Fruit fly (Drosophila melanogaster) whole organism, embryonic: ENCODE data around the gene Nxf3.

Experiments
- CG12769 ChIP-seq: fragments of 200-800 bp; sonication (Bioruptor generic); optimal IDR thresholded peaks from 2 replicates; lab custom pipeline; 2019; ENCODE audit warnings: missing biosample characterization, mild to moderate bottlenecking, missing genetic modification characterization, moderate library complexity
- CG1602 ChIP-seq: fragments of 200-800 bp; sonication (Bioruptor generic); optimal IDR thresholded peaks from 3 replicates; lab custom pipeline; 2016; ENCODE audit warnings: missing biosample characterization, missing genetic modification characterization
- CG31224 ChIP-seq: fragments of 200-800 bp; sonication (Bioruptor generic); IDR thresholded peaks from 2 replicates; pipeline ENCODE4 v1.3.6; 2022; ENCODE audit warnings: missing biosample characterization, missing genetic modification characterization
- CG3847 ChIP-seq: fragments of 200-800 bp; sonication (Bioruptor generic); IDR thresholded peaks from 2 replicates; pipeline ENCODE4 v1.3.6; 2022; ENCODE audit warnings: missing biosample characterization, missing genetic modification characterization
- CG7372 ChIP-seq: fragments of 200-800 bp; sonication (Bioruptor generic); IDR thresholded peaks from 2 replicates; pipeline ENCODE4 v1.3.6; 2022; ENCODE audit warnings: missing biosample characterization, missing genetic modification characterization
- CG7839 ChIP-seq: fragments of 200-800 bp; sonication (Bioruptor generic); optimal IDR thresholded peaks from 3 replicates; lab custom pipeline; 2018; ENCODE audit warnings: missing biosample characterization, mild to moderate bottlenecking, missing genetic modification characterization, moderate library complexity
- CG7963 ChIP-seq: fragments of 200-800 bp; sonication (Bioruptor generic); IDR thresholded peaks from 3 replicates; pipeline ENCODE4 v1.3.6; 2022; ENCODE audit warnings: missing biosample characterization, missing genetic modification characterization; ENCODE audit not compliant: partially characterized antibody
- CG8388 ChIP-seq: fragments of 200-800 bp; sonication (Bioruptor generic); optimal IDR thresholded peaks from 2 replicates; lab custom pipeline; 2019; ENCODE audit warnings: missing biosample characterization, mild to moderate bottlenecking, missing genetic modification characterization, moderate library complexity
- CG8924 ChIP-seq: fragments of 200-800 bp; optimal IDR thresholded peaks from 3 replicates; lab custom pipeline; 2019; ENCODE audit warnings: missing biosample characterization, mild to moderate bottlenecking, missing genetic modification characterization, moderate library complexity
- Dp ChIP-seq: fragments of 200-800 bp; sonication (Bioruptor generic); optimal IDR thresholded peaks from 2 replicates; lab custom pipeline; 2018; ENCODE audit warnings: missing biosample characterization, mild to moderate bottlenecking, missing genetic modification characterization, moderate library complexity
- Eip74EF ChIP-seq, 2 experiments: fragments of 200-800 bp in 1 of 2; fragments of >200 bp in 1 of 2; sonication (Bioruptor generic) in 1 of 2; optimal IDR thresholded peaks; 2 replicates each; lab custom pipeline; 2017 to 2019; ENCODE audit warnings: missing biosample characterization in 2 of 2, missing genetic modification characterization in 2 of 2, mild to moderate bottlenecking in 1 of 2, moderate library complexity in 1 of 2
- Hr78 ChIP-seq, 2 experiments: fragments of 200-800 bp in 1 of 2; fragments of >200 bp in 1 of 2; sonication (Bioruptor generic) in 1 of 2; optimal IDR thresholded peaks; 2 replicates each; lab custom pipeline; 2017 to 2019; ENCODE audit warnings: missing biosample characterization in 2 of 2, missing genetic modification characterization in 2 of 2, mild to moderate bottlenecking in 1 of 2, moderate library complexity in 1 of 2
- NFAT ChIP-seq: fragments of 200-800 bp; sonication (Bioruptor generic); IDR thresholded peaks from 2 replicates; pipeline ENCODE4 v1.3.6; 2022; ENCODE audit warnings: missing biosample characterization, missing genetic modification characterization
- Opbp ChIP-seq: fragments of 200-800 bp; sonication (Bioruptor generic); IDR thresholded peaks from 3 replicates; pipeline ENCODE4 v1.3.6; 2022; ENCODE audit warnings: missing biosample characterization, missing genetic modification characterization; ENCODE audit not compliant: partially characterized antibody
- Poxn ChIP-seq: fragments of 200-800 bp; sonication (Bioruptor generic); IDR thresholded peaks from 2 replicates; pipeline ENCODE4 v1.3.6; 2022; ENCODE audit warnings: missing biosample characterization, missing genetic modification characterization
- YL-1 ChIP-seq: fragments of 200-800 bp; sonication (Bioruptor generic); optimal IDR thresholded peaks from 3 replicates; lab custom pipeline; 2017; ENCODE audit warnings: missing biosample characterization, mild to moderate bottlenecking, missing genetic modification characterization
- amos ChIP-seq: fragments of 200-800 bp; sonication (Bioruptor generic); IDR thresholded peaks from 2 replicates; pipeline ENCODE4 v1.3.6; 2022; ENCODE audit warnings: missing biosample characterization, missing genetic modification characterization; ENCODE audit not compliant: partially characterized antibody
- croc ChIP-seq: fragments of 200-800 bp; sonication (Bioruptor generic); conservative IDR thresholded peaks from 3 replicates; pipeline ENCODE4 v1.3.6; 2022; ENCODE audit warnings: missing biosample characterization, missing genetic modification characterization
- cwo ChIP-seq: fragments of 200-800 bp; sonication (Bioruptor generic); optimal IDR thresholded peaks from 3 replicates; lab custom pipeline; 2017; ENCODE audit warnings: missing biosample characterization, missing genetic modification characterization, mild to moderate bottlenecking, moderate library complexity, missing genetic modification reagents
- ewg ChIP-seq: fragments of 200-800 bp; sonication (Bioruptor generic); optimal IDR thresholded peaks from 3 replicates; lab custom pipeline; 2017; ENCODE audit warnings: mild to moderate bottlenecking, missing biosample characterization, missing genetic modification reagents, missing genetic modification characterization
- fru ChIP-seq: fragments of >200 bp; optimal IDR thresholded peaks from 2 replicates; lab custom pipeline; 2017
- h ChIP-seq: fragments of >200 bp; optimal IDR thresholded peaks from 2 replicates; lab custom pipeline; 2017
- ind ChIP-seq: fragments of 200-800 bp; sonication (Bioruptor generic); optimal IDR thresholded peaks from 3 replicates; lab custom pipeline; 2016; ENCODE audit warnings: missing biosample characterization, missing genetic modification characterization
- kah ChIP-seq: fragments of 200-800 bp; sonication (Bioruptor generic); optimal IDR thresholded peaks from 2 replicates; lab custom pipeline; 2018; ENCODE audit warnings: missing biosample characterization, mild to moderate bottlenecking, missing genetic modification characterization
- ken ChIP-seq: fragments of 200-800 bp; sonication (Bioruptor generic); IDR thresholded peaks from 3 replicates; pipeline ENCODE4 v1.3.6; 2022; ENCODE audit warnings: missing biosample characterization, missing genetic modification characterization
- nerfin-1 ChIP-seq: fragments of 200-800 bp; sonication (Bioruptor generic); optimal IDR thresholded peaks from 3 replicates; lab custom pipeline; 2019; ENCODE audit warnings: missing biosample characterization, mild to moderate bottlenecking, missing genetic modification characterization, moderate library complexity
- pho ChIP-seq: fragments of 200-800 bp; sonication (Bioruptor generic); optimal IDR thresholded peaks from 2 replicates; lab custom pipeline; 2016; ENCODE audit warnings: missing biosample characterization, missing genetic modification characterization
- pzg ChIP-seq: fragments of 200-800 bp; sonication (Bioruptor generic); optimal IDR thresholded peaks from 3 replicates; lab custom pipeline; 2018; ENCODE audit warnings: missing biosample characterization, mild to moderate bottlenecking, missing genetic modification characterization, moderate library complexity
- run ChIP-seq: fragments of 200-800 bp; sonication (Bioruptor generic); optimal IDR thresholded peaks from 3 replicates; lab custom pipeline; 2018; ENCODE audit warnings: missing biosample characterization, mild to moderate bottlenecking, missing genetic modification characterization
- sisA ChIP-seq: fragments of 200-800 bp; sonication (Bioruptor generic); IDR thresholded peaks from 2 replicates; pipeline ENCODE4 v1.3.6; 2022; ENCODE audit warnings: missing biosample characterization, missing genetic modification characterization
- sr ChIP-seq: fragments of 200-800 bp; sonication (Bioruptor generic); IDR thresholded peaks from 3 replicates; pipeline ENCODE4 v1.3.6; 2022; ENCODE audit warnings: missing biosample characterization, missing genetic modification characterization
- tgo ChIP-seq: fragments of 200-800 bp; sonication (Bioruptor generic); IDR thresholded peaks from 3 replicates; pipeline ENCODE4 v1.3.6; 2022; ENCODE audit warnings: missing biosample characterization, missing genetic modification characterization
- vvl ChIP-seq: fragments of 200-800 bp; sonication (Bioruptor generic); IDR thresholded peaks from 2 replicates; pipeline ENCODE4 v1.3.6; 2022; ENCODE audit warnings: missing biosample characterization, missing genetic modification characterization
- zfh1 ChIP-seq: fragments of 200-800 bp; sonication (Bioruptor generic); IDR thresholded peaks from 3 replicates; pipeline ENCODE4 v1.3.6; 2022; ENCODE audit warnings: missing biosample characterization, missing genetic modification characterization
- zfh2 ChIP-seq: fragments of 200-800 bp; sonication (Bioruptor generic); optimal IDR thresholded peaks from 2 replicates; lab custom pipeline; 2016; ENCODE audit warnings: missing biosample characterization, missing genetic modification characterization

Nxf3 gene

DNA sequence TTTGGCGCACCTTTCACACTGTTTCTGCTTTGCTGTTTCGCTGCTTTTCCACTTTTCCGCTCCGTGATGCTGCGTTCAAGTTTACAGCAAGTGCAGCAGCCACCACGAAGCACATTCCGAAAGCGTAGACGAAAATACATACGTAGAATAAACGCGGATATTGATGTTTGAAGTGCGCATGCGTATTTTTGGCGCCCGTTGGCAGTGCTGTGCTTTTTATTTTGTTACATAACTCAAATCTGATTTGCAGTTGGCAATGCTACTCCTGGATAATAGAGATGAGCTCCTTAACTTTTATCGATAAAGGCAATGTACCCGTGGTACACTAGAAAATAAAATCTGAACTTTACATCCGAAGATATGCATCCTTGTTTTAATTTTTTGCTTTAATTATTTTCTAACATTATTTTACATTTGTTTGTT is 41.7 kb downstream of the Nxf3 start (continued):
- TF ChIP-seq kah: peak; percentile 7
- no peak for TF ChIP-seq croc
- TF ChIP-seq tgo: 0 out of 3 replicates have a peak, but pooled peaks have one; percentile 18
- no peak for TF ChIP-seq ind (GFP tag; lab: Kevin White, UChicago)
- TF ChIP-seq CG8924: peak; percentile 26
- 0 out of 3 replicates have a peak, but pooled peaks have one; percentile 28 for TF ChIP-seq sr (GFP tag; lab: Robert Waterston, UW)
- TF ChIP-seq CG1602: no peak
- TF ChIP-seq zfh1 (GFP tag; lab: Robert Waterston, UW): 0 out of 3 replicates have a peak, but pooled peaks have one; percentile 25
- TF ChIP-seq CG7963 (GFP tag; lab: Robert Waterston, UW): no peak
- no peak for TF ChIP-seq h (lab: Kevin White, UChicago)
- no peak for TF ChIP-seq CG12769 (tag; lab: Kevin White, UChicago)
- TF ChIP-seq amos (GFP tag; lab: Robert Waterston, UW): no peak; the same call in 1 of the 2 replicates
- peak; percentile 33 for TF ChIP-seq pzg (GFP tag; lab: Kevin White, UChicago)
- TF ChIP-seq pho (GFP tag; lab: Kevin White, UChicago): peak; percentile 9
- TF ChIP-seq nerfin-1 (tag; lab: Kevin White, UChicago): peak; percentile 38
- no peak for TF ChIP-seq sisA (GFP tag; lab: Robert Waterston, UW)
- TF ChIP-seq fru (lab: Kevin White, UChicago): no peak
- TF ChIP-seq Dp: peak; percentile 14
- no peak for TF ChIP-seq CG7372 (GFP tag; lab: Robert Waterston, UW)
- no peak for TF ChIP-seq cwo (GFP tag; lab: Kevin White, UChicago)
- no peak for TF ChIP-seq CG31224 (GFP tag; lab: Robert Waterston, UW)
- peak; percentile 94 for TF ChIP-seq ewg
- peak; percentile 66 for TF ChIP-seq YL-1 (GFP tag; lab: Kevin White, UChicago)
- TF ChIP-seq Hr78 (GFP tag; optimal IDR thresholded peaks at IDR 0.05; lab: Kevin White, UChicago): no peak
- TF ChIP-seq vvl: peak; percentile 7; the same call in 1 of the 2 replicates
- TF ChIP-seq ken (GFP tag; lab: Robert Waterston, UW): no peak
- TF ChIP-seq CG3847 (GFP tag; lab: Robert Waterston, UW): 0 out of 2 replicates have a peak, but pooled peaks have one; percentile 25
- no peak for TF ChIP-seq NFAT
- TF ChIP-seq Opbp: peak; percentile 19; the same call in 1 of the 3 replicates
- no peak for TF ChIP-seq run (tag; lab: Kevin White, UChicago)
- TF ChIP-seq Poxn (GFP tag; lab: Robert Waterston, UW): no peak
- no peak for TF ChIP-seq CG7839 (tag; lab: Kevin White, UChicago)
- no peak for TF ChIP-seq CG8388 (GFP tag; lab: Kevin White, UChicago)
- no peak for TF ChIP-seq zfh2 (GFP tag; lab: Kevin White, UChicago)
- TF ChIP-seq Eip74EF (GFP tag; optimal IDR thresholded peaks at IDR 0.05; lab: Kevin White, UChicago): no peak
